Fruit fly (Drosophila melanogaster): ENCODE data around the gene Arpc3B.

The Arpc3B gene

dm6 chrX:17066632-17067031, 39.0 kb downstream of the Arpc3B start, which contains the start of gene CG45002 (continued):
- TF ChIP-seq CG17186 (GFP tag; optimal IDR thresholded peaks at IDR 0.05) (no peak), gsb-n (tag; optimal IDR thresholded peaks at IDR 0.05) (no peak), gce (GFP tag; IDR thresholded peaks at IDR 0.05) (no peak), CG18599 (GFP tag; optimal IDR thresholded peaks at IDR 0.05) (no peak), CG3065 (GFP tag; optimal IDR thresholded peaks at IDR 0.05) (no peak), grau (tag; optimal IDR thresholded peaks at IDR 0.05) (no peak), luna (GFP tag; optimal IDR thresholded peaks at IDR 0.05) (no peak), dan (GFP tag; IDR thresholded peaks at IDR 0.05) (no peak), Poxn (GFP tag; IDR thresholded peaks at IDR 0.05) (no peak), CG10209 (GFP tag; optimal IDR thresholded peaks at IDR 0.05) (no peak), Trl (optimal IDR thresholded peaks at IDR 0.05) (no peak), Trl (GFP tag; optimal IDR thresholded peaks at IDR 0.05) (no peak), Camta (GFP tag; optimal IDR thresholded peaks at IDR 0.05) (no peak), unpg (GFP tag; optimal IDR thresholded peaks at IDR 0.05) (no peak), dati (GFP tag; IDR thresholded peaks at IDR 0.05) (no peak), scrt (GFP tag; optimal IDR thresholded peaks at IDR 0.05) (peak; percentile 45)

All from whole organism, embryonic.